Fruit fly (Drosophila melanogaster) Kc167 (cell line): Measurements from ENCODE around the gene inaE.

Experiments used
- Myc ChIP-seq: fragments of >200 bp; optimal IDR thresholded peaks from 2 replicates; lab custom pipeline; 2017; ENCODE audit warnings: missing external identifiers
- Sin3A ChIP-seq: fragments of >200 bp; optimal IDR thresholded peaks from 2 replicates; lab custom pipeline; 2018; ENCODE audit warnings: missing external identifiers

DNA sequence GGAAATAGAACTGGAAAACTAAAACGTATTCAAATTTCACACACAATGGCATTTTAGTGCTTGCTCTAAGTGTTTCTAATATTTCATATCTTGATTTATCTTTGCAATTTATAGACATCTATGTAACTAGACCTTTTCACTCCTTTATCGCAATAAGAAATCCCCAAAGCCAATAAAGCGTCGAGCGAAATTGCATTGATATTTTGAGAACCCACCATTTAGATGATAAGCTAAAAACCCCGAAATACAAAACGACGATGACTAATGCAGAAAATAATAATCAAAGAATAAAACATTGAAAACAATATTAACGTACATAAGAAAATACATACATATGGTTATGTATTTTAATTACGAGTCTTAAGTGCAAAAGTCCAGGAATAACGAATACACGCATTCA lies 4.9 kb upstream of the inaE start:
- TF ChIP-seq Myc (lab: Kevin White, UChicago) (no peak), Sin3A (lab: Kevin White, UChicago) (no peak)
